Fruit fly (Drosophila melanogaster): ENCODE measurements around the gene Ir76a.

The Ir76a gene

DNA sequence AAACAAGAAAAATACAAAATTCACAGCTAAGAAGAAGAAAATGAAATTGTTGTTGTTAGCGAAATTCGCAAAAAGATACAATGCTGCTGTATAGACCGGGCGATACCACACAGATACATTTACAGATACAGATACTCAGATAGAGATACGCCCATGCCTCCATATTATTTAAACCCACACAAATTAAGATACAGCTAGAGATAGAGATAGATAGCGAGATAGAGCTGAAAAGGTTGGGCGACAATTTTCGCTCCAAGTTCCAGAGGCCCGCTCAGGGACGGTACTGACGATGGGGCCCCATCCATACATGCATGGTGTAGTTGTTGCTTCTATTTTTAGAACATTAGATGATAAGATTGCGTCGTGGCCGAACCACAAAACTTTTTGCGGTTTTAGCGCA, 11.4 kb upstream of the Ir76a start:
- TF ChIP-seq Hr83 (GFP tag; optimal IDR thresholded peaks at IDR 0.05; ENCODE audit: poor library complexity, severe bottlenecking) (peak; percentile 28), brk (GFP tag; optimal IDR thresholded peaks at IDR 0.05) (no peak)

DNA sequence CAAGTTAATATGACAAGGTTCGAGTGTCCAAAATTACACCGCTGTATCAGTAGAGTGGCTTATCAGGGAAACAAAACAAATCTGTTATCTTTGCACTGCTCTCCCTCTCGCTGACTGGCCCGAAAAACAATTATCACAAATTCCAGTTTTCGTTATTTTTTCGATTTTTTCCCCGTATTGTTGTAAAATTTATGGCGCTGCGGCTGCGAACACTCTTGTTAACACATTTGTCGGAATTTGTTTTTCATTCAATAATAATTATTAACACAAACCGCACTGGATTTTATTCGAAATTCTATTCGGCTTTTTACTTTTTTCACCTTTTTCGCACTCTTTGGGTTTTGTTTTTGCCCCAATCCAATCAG, 8.5 kb upstream of the Ir76a start:
- TF ChIP-seq Rel (GFP tag; optimal IDR thresholded peaks at IDR 0.05) (no peak), Rel (tag; optimal IDR thresholded peaks at IDR 0.05) (peak; percentile 51), N (GFP tag; optimal IDR thresholded peaks at IDR 0.05) (no peak)

DNA sequence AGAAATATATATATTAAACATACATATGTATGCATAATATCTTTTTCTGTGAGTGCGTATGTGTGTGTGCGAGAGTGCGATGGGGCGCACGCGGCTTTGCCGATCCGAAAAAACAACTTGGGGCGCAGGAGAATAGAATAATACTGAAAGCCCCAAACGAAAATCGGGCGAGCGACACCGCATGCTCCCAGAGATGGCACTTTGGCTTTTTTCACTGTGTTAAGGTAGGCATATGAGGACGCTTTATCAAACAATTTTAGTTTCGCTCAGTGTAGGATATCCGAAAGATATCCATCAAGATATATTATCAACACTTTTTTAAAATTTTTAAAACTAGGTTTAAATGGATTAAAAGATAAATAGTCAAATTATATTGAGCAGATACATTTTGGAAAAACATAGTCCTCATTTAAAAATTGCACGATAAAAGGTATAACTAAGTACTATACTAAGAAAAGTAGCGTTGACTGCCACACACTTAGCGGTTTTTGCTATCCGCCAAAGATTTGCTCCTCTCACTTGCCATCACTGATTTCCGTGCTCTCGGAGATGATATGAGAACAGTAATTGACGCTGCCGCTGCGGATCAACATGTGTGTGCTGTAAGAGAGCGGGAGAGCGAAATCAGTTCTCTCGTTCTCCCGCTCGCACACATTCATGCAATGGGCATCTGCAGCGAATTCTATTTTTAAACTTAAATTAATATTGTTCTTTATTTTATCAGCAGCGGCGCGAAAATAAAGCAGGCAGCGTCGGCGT, 8.0 kb upstream of the Ir76a start:
- no peak for TF ChIP-seq lola (GFP tag; optimal IDR thresholded peaks at IDR 0.05)
- peak; percentile 83 for TF ChIP-seq fru (GFP tag; optimal IDR thresholded peaks at IDR 0.05)
- TF ChIP-seq sv (GFP tag; optimal IDR thresholded peaks at IDR 0.05): peak; percentile 49
- TF ChIP-seq Jra (GFP tag; optimal IDR thresholded peaks at IDR 0.05): peak; percentile 1
- no peak for TF ChIP-seq CG32264 (GFP tag; optimal IDR thresholded peaks at IDR 0.05)
- TF ChIP-seq jim (GFP tag; optimal IDR thresholded peaks at IDR 0.05): no peak
- TF ChIP-seq sage (GFP tag; optimal IDR thresholded peaks at IDR 0.05): peak; percentile 61
- peak; percentile 21 for TF ChIP-seq CrebA (GFP tag; optimal IDR thresholded peaks at IDR 0.05; ENCODE audit: borderline replicate concordance)
- TF ChIP-seq GATAd (GFP tag; optimal IDR thresholded peaks at IDR 0.05): no peak
- TF ChIP-seq Rel (GFP tag; optimal IDR thresholded peaks at IDR 0.05): peak; percentile 57
- TF ChIP-seq Rel (tag; optimal IDR thresholded peaks at IDR 0.05): peak; percentile 0
- no peak for TF ChIP-seq tai (GFP tag; optimal IDR thresholded peaks at IDR 0.05)
- TF ChIP-seq pan (optimal IDR thresholded peaks at IDR 0.05): no peak
- TF ChIP-seq CG9705 (GFP tag; optimal IDR thresholded peaks at IDR 0.05): peak; percentile 55
- no peak for TF ChIP-seq brk (GFP tag; optimal IDR thresholded peaks at IDR 0.05)
- TF ChIP-seq Dfd (GFP tag; optimal IDR thresholded peaks at IDR 0.05): no peak
- TF ChIP-seq ey (GFP tag; optimal IDR thresholded peaks at IDR 0.05): peak; percentile 73
- TF ChIP-seq usp (GFP tag; optimal IDR thresholded peaks at IDR 0.05): no peak
- peak; percentile 77 for TF ChIP-seq Sp1 (GFP tag; optimal IDR thresholded peaks at IDR 0.05)
- no peak for TF ChIP-seq dsf (GFP tag; optimal IDR thresholded peaks at IDR 0.05; ENCODE audit: borderline replicate concordance)
- peak; percentile 71 for TF ChIP-seq psq (GFP tag; optimal IDR thresholded peaks at IDR 0.05)
- TF ChIP-seq Hnf4 (GFP tag; optimal IDR thresholded peaks at IDR 0.05): peak; percentile 24
- peak; percentile 92 to 93 for TF ChIP-seq dl (GFP tag; optimal IDR thresholded peaks at IDR 0.05; ENCODE audit: insufficient read depth in 1 of 2, partially characterized antibody in 2 of 2)
- peak; percentile 73 for TF ChIP-seq h (GFP tag; optimal IDR thresholded peaks at IDR 0.05)
- peak; percentile 64 for TF ChIP-seq br (GFP tag; optimal IDR thresholded peaks at IDR 0.05)
- peak; percentile 63 for TF ChIP-seq OdsH (GFP tag; optimal IDR thresholded peaks at IDR 0.05)
- TF ChIP-seq rgr (GFP tag; optimal IDR thresholded peaks at IDR 0.05): peak; percentile 72
- TF ChIP-seq foxo (GFP tag; optimal IDR thresholded peaks at IDR 0.05): peak in 1 of 2 experiments; percentile 80
- peak; percentile 46 for TF ChIP-seq Hr83 (GFP tag; optimal IDR thresholded peaks at IDR 0.05; ENCODE audit: poor library complexity, severe bottlenecking)
- no peak for TF ChIP-seq Hr78 (GFP tag; optimal IDR thresholded peaks at IDR 0.05)
- peak; percentile 91 for TF ChIP-seq HLH106 (tag; optimal IDR thresholded peaks at IDR 0.05)
- no peak for TF ChIP-seq Vsx2 (GFP tag; optimal IDR thresholded peaks at IDR 0.05; ENCODE audit: partially characterized antibody)
- peak; percentile 97 for TF ChIP-seq woc (GFP tag; optimal IDR thresholded peaks at IDR 0.05)
- TF ChIP-seq Mio (GFP tag; optimal IDR thresholded peaks at IDR 0.05): no peak
- peak; percentile 95 for TF ChIP-seq Dif (GFP tag; optimal IDR thresholded peaks at IDR 0.05; ENCODE audit: partially characterized antibody)
- TF ChIP-seq dmrt93B (GFP tag; optimal IDR thresholded peaks at IDR 0.05): peak; percentile 49
- peak; percentile 100 for TF ChIP-seq Myc (optimal IDR thresholded peaks at IDR 0.05)
- no peak for TF ChIP-seq N (GFP tag; optimal IDR thresholded peaks at IDR 0.05)
- TF ChIP-seq Abd-B (GFP tag; optimal IDR thresholded peaks at IDR 0.05): no peak

Measured in whole organism, wandering third instar larva.